Worm (Caenorhabditis elegans): ENCODE results near the gene epn-1.

DNA sequence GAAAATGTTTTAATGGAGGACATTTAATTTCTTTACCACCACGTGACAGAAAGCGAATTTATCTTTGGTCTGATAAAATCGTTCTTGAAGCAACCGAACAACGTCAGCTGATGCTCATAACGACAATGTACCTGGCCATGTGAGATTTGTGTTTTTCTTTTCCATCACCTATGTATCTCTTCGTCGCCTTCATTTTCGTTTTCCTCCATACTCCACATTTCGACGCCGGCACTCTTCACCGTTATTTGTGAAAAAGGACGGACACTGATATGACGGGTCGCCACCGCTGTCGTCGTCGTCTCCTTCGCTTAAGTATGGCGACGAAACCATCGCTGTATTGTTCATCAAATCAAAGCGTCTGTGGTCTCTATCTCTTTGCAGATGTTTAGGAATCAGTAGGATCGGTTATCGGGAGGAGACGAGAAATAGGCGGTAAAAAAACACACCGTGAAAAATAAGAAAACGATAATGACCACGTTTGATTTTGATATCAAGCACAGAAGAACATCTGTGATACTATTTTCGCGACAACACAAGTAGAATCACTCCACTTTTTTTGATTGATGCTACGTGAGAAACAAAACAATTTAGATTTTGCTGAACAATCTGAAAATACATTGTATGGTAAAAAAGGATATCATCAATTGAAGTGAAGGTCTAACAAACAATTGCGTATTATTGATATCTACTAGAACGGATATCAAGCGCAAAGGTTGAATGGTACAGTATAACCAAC, 31.3 kb downstream of the epn-1 start:
- TF ChIP-seq ceh-36 (tag; optimal IDR thresholded peaks at IDR 0.05) (no peak), pes-1 (GFP tag; IDR thresholded peaks at IDR 0.05) (no peak), sea-1 (GFP tag; conservative IDR thresholded peaks at IDR 0.05) (no peak), scrt-1 (GFP tag; IDR thresholded peaks at IDR 0.05) (no peak), ama-1 (optimal IDR thresholded peaks at IDR 0.05) (no peak), tbx-11 (GFP tag; IDR thresholded peaks at IDR 0.05) (no peak), hmbx-1 (tag; optimal IDR thresholded peaks at IDR 0.05) (no peak), tbx-37 (GFP tag; conservative IDR thresholded peaks at IDR 0.05) (no peak), aly-1 (tag; optimal IDR thresholded peaks at IDR 0.05) (no peak), flt-1 (GFP tag; IDR thresholded peaks at IDR 0.05) (no peak), hmg-4 (GFP tag; optimal IDR thresholded peaks at IDR 0.05) (no peak)
